Worm (Caenorhabditis elegans): ENCODE data around the gene cope-1.

Gene cope-1

ce11 chrIII:13404418-13404817 lies 21.6 kb upstream of the cope-1 start, which contains the start of gene ttr-52:
Gene ttr-52 (plus strand): TSS chrIII:13404718.
- no peak for TF ChIP-seq unc-62 (GFP tag; optimal IDR thresholded peaks at IDR 0.05)

- TF ChIP-seq unc-62 (GFP tag; optimal IDR thresholded peaks at IDR 0.05) = no peak
Observed at ce11 chrIII:13405504-13405903, 20.6 kb upstream of the cope-1 start, which contains the start of gene nas-1. Gene nas-1 (plus strand): TSS chrIII:13405804.

- TF ChIP-seq unc-62 (GFP tag; optimal IDR thresholded peaks at IDR 0.05) = no peak
Observed at ce11 chrIII:13409498-13409897, 16.6 kb upstream of the cope-1 start, which contains the start of gene myo-6. Gene myo-6 (plus strand): TSS chrIII:13409798.

ce11 chrIII:13411202-13411601 lies 14.9 kb upstream of the cope-1 start:
- TF ChIP-seq unc-62 (GFP tag; optimal IDR thresholded peaks at IDR 0.05) = no peak

ce11 chrIII:13418975-13419374 lies 7.1 kb upstream of the cope-1 start:
- TF ChIP-seq unc-62 (GFP tag; optimal IDR thresholded peaks at IDR 0.05) = no peak

- no peak for TF ChIP-seq unc-62 (GFP tag; optimal IDR thresholded peaks at IDR 0.05)
Observed at ce11 chrIII:13423414-13423813, 2.6 kb upstream of the cope-1 start, which contains the start of gene exo-1. Gene exo-1 (plus strand): TSS chrIII:13423514.

- TF ChIP-seq unc-62 (GFP tag; optimal IDR thresholded peaks at IDR 0.05) = no peak
Observed at ce11 chrIII:13427817-13428216, 1.8 kb downstream of the cope-1 start.

- TF ChIP-seq unc-62 (GFP tag; optimal IDR thresholded peaks at IDR 0.05) = no peak
Observed at ce11 chrIII:13429668-13430067, 3.6 kb downstream of the cope-1 start, which contains the start of gene bli-5. Gene bli-5 (minus strand): TSS chrIII:13429768.

ce11 chrIII:13430162-13430561 lies 4.1 kb downstream of the cope-1 start, which contains the start of gene trf-1:
Gene trf-1 (plus strand): TSS chrIII:13430462.
- no peak for TF ChIP-seq unc-62 (GFP tag; optimal IDR thresholded peaks at IDR 0.05)

ce11 chrIII:13434404-13434803 lies 8.3 kb downstream of the cope-1 start, which contains the start of gene F45G2.7:
Gene F45G2.7 (minus strand): TSS chrIII:13434504.
- TF ChIP-seq unc-62 (GFP tag; optimal IDR thresholded peaks at IDR 0.05) = no peak

- TF ChIP-seq unc-62 (GFP tag; optimal IDR thresholded peaks at IDR 0.05) = no peak
Observed at ce11 chrIII:13435570-13435969, 9.5 kb downstream of the cope-1 start, which contains the start of gene F45G2.8. Gene F45G2.8 (minus strand): TSS chrIII:13435670.

ce11 chrIII:13436843-13437242 lies 10.8 kb downstream of the cope-1 start, which contains the start of gene F45G2.9:
Gene F45G2.9 (minus strand): TSS chrIII:13436943.
- no peak for TF ChIP-seq unc-62 (GFP tag; optimal IDR thresholded peaks at IDR 0.05)

- no peak for TF ChIP-seq unc-62 (GFP tag; optimal IDR thresholded peaks at IDR 0.05)
Observed at ce11 chrIII:13439415-13439814, 13.4 kb downstream of the cope-1 start, which contains the start of gene ciao-2B. Gene ciao-2B (minus strand): TSS chrIII:13439544.

ce11 chrIII:13452824-13453223 lies 26.8 kb downstream of the cope-1 start:
- no peak for TF ChIP-seq unc-62 (GFP tag; optimal IDR thresholded peaks at IDR 0.05)

- TF ChIP-seq unc-62 (GFP tag; optimal IDR thresholded peaks at IDR 0.05) = no peak
Observed at ce11 chrIII:13455207-13455606, 29.1 kb downstream of the cope-1 start, which contains the start of gene cua-1. Gene cua-1 (minus strand): TSS chrIII:13455307.

ce11 chrIII:13455816-13456215 lies 29.8 kb downstream of the cope-1 start:
- TF ChIP-seq unc-62 (GFP tag; optimal IDR thresholded peaks at IDR 0.05) = no peak

- no peak for TF ChIP-seq unc-62 (GFP tag; optimal IDR thresholded peaks at IDR 0.05)
Observed at ce11 chrIII:13457305-13457704, 31.2 kb downstream of the cope-1 start.
